Fruit fly (Drosophila melanogaster) whole organism: ENCODE data around the gene CG44158.

Experiments
- EcR ChIP-seq, 2 experiments: fragments of >200 bp; optimal IDR thresholded peaks; 2 replicates each; lab custom pipeline; 2017; ENCODE audit warnings: missing biosample characterization in 2 of 2, missing genetic modification characterization in 2 of 2, missing genetic modification reagents in 2 of 2
- pan ChIP-seq: fragments of >200 bp; optimal IDR thresholded peaks from 2 replicates; lab custom pipeline; 2017
- psq ChIP-seq: fragments of >200 bp; optimal IDR thresholded peaks from 2 replicates; lab custom pipeline; 2017
- usp ChIP-seq: fragments of >200 bp; optimal IDR thresholded peaks from 2 replicates; lab custom pipeline; 2017; ENCODE audit warnings: missing biosample characterization, missing genetic modification characterization, mixed read lengths

DNA sequence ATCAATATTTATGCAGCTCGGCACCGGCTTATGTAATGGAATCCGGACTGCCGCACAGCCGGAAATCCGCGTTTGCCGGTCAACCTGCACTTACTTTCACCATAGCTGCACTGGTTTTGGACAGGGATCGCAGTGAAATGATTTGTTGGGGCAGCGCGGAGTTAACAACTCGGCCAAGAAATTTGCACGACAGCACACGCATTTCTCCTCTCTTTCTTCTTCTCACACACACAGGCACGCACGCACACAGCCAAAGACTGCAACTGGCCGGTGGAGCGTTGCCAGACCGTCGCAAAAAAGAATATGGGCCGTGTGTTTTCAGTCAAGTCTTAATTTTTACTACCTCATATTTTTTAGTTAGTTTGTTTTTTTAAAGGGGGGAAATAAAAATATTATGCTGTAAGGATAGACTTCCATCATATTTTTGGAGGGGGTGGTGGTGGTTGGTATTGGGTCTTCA lies 42.3 kb upstream of the CG44158 start:
- TF ChIP-seq psq (lab: Kevin White, UChicago), result no peak
- no peak for TF ChIP-seq EcR (GFP tag; optimal IDR thresholded peaks at IDR 0.05; lab: Kevin White, UChicago)
- TF ChIP-seq pan (lab: Kevin White, UChicago), result no peak
- TF ChIP-seq usp (GFP tag; lab: Kevin White, UChicago), result no peak
